Worm (Caenorhabditis elegans) whole organism, midembryonic: ENCODE data around the gene K03B4.8.

Source experiments
- klf-2 ChIP-seq: fragments of 200-800 bp; sonication (Bioruptor generic); conservative IDR thresholded peaks from 2 replicates; pipeline ENCODE4 v1.3.6; 2022; ENCODE audit warnings: missing genetic modification reagents, missing genetic modification characterization, missing compliant biosample characterization
- med-1 ChIP-seq: sonication (generic microtip); optimal IDR thresholded peaks from 2 replicates; lab custom pipeline; 2017; ENCODE audit warnings: missing genetic modification characterization, mild to moderate bottlenecking, missing compliant biosample characterization, antibody characterized with exemption, missing genetic modification reagents; ENCODE audit not compliant: insufficient read depth

ce11 chrV:4668636-4669035, 5.8 kb downstream of the K03B4.8 start, which contains the start of gene srx-77:
- TF ChIP-seq med-1 (no peak), klf-2 (no peak)
